Worm (Caenorhabditis elegans): ENCODE measurements around the gene F54B11.11.

Gene F54B11.11

DNA sequence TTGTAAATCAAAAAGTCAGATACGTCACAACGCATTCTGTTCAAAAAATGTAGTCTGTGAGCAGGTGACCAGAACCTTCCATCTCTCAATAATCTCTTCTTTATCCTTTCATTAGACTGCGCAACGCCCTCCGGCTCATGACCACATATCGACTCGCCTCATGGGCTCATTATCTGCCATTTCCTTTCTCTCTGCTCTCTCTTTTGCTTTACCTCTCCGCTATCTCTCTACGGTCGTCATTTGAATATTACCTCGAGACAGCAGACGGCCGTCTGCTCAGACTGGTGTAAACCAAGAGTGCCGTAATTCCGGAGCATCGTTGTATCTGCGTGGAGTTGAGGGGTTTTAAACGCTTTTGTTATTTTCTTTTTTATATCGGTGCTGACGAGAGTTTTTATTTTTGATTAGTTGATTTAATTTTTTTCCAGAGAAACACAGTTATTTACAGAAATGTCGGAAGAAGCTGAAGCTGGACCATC lies 19.5 kb downstream of the F54B11.11 start, which contains the start of gene bra-1 (continued):
- TF ChIP-seq lsy-2 (tag; optimal IDR thresholded peaks at IDR 0.05) (peak; percentile 47 to 59), egl-13 (tag; optimal IDR thresholded peaks at IDR 0.05) (peak; percentile 86), elt-2 (tag; optimal IDR thresholded peaks at IDR 0.05) (no peak), ceh-8 (GFP tag; optimal IDR thresholded peaks at IDR 0.05) (peak; percentile 46), efl-1 (optimal IDR thresholded peaks at IDR 0.05) (peak; percentile 29 to 32), efl-1 (GFP tag; optimal IDR thresholded peaks at IDR 0.05 in 1 of 2) (peak; percentile 16 to 61), nhr-85 (tag) (no peak), F16B12.6 (tag; optimal IDR thresholded peaks at IDR 0.05) (no peak), isw-1 (GFP tag; IDR thresholded peaks at IDR 0.05) (peak; percentile 32), lin-14 (GFP tag; optimal IDR thresholded peaks at IDR 0.05) (peak; percentile 84), lin-13 (GFP tag; optimal IDR thresholded peaks at IDR 0.05) (peak; percentile 20), fkh-8 (tag; optimal IDR thresholded peaks at IDR 0.05) (peak; percentile 94), swsn-7 (tag; optimal IDR thresholded peaks at IDR 0.05) (peak; percentile 71), lin-15B (tag; optimal IDR thresholded peaks at IDR 0.05) (peak; percentile 12), dsc-1 (tag; optimal IDR thresholded peaks at IDR 0.05) (peak; percentile 90), nhr-47 (tag; optimal IDR thresholded peaks at IDR 0.05) (peak; percentile 86), rnt-1 (tag; optimal IDR thresholded peaks at IDR 0.05) (peak; percentile 12), fkh-10 (GFP tag; optimal IDR thresholded peaks at IDR 0.05) (peak; percentile 31), snpc-4 (tag; optimal IDR thresholded peaks at IDR 0.05) (peak; percentile 28), dpl-1 (GFP tag; optimal IDR thresholded peaks at IDR 0.05) (peak in 2 of 3 experiments; percentile 26 to 54), alr-1 (tag; optimal IDR thresholded peaks at IDR 0.05; ENCODE audit: borderline replicate concordance) (no peak), xbp-1 (tag; optimal IDR thresholded peaks at IDR 0.05) (peak; percentile 59), nhr-77 (tag; optimal IDR thresholded peaks at IDR 0.05) (peak; percentile 23), ces-1 (GFP tag; optimal IDR thresholded peaks at IDR 0.05) (no peak), ceh-88 (GFP tag; IDR thresholded peaks at IDR 0.05) (peak; percentile 9; the same call in 1 of the 2 replicates)

DNA sequence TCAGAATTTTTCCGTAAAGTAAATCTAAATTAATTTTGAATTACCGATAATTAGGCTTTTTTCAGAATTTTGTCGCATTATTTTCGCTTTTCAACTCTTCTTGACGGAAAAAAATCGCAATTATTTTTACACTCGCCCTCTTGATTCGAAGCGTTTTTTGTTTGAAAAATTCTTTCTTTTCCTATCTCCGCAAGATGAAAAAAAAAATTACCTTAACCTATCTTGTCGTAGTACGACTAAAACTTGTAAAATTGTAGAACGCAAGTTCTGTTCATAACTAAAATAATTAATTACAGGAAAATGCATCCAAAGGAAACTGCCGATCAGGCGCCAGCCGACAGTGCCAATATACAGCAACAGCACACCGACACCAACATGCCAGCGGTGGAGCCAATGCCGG lies 21.6 kb downstream of the F54B11.11 start, which contains the start of gene F54B11.7:
F54B11.7 (plus strand) TSS at position 301 of the 400 bp plus-strand sequence.
- TF ChIP-seq C16A3.4 (tag; optimal IDR thresholded peaks at IDR 0.05) (no peak), nhr-84 (tag; optimal IDR thresholded peaks at IDR 0.05) (no peak), nhr-76 (tag; optimal IDR thresholded peaks at IDR 0.05) (no peak), efl-1 (optimal IDR thresholded peaks at IDR 0.05) (no peak), efl-1 (GFP tag; optimal IDR thresholded peaks at IDR 0.05 in 1 of 2) (no peak), lin-39 (tag; optimal IDR thresholded peaks at IDR 0.05) (no peak), ztf-11 (tag; optimal IDR thresholded peaks at IDR 0.05) (no peak), ama-1 (optimal IDR thresholded peaks at IDR 0.05) (no peak), dpl-1 (GFP tag; optimal IDR thresholded peaks at IDR 0.05) (no peak), lin-13 (GFP tag; optimal IDR thresholded peaks at IDR 0.05) (no peak), lin-14 (GFP tag; optimal IDR thresholded peaks at IDR 0.05) (no peak), nhr-71 (tag; optimal IDR thresholded peaks at IDR 0.05) (no peak), pag-3 (tag; optimal IDR thresholded peaks at IDR 0.05; ENCODE audit: borderline replicate concordance, insufficient read depth) (no peak), nhr-85 (tag) (no peak), nhr-90 (tag; optimal IDR thresholded peaks at IDR 0.05; ENCODE audit: poor library complexity) (no peak), C04F5.9 (tag; optimal IDR thresholded peaks at IDR 0.05) (no peak)

DNA sequence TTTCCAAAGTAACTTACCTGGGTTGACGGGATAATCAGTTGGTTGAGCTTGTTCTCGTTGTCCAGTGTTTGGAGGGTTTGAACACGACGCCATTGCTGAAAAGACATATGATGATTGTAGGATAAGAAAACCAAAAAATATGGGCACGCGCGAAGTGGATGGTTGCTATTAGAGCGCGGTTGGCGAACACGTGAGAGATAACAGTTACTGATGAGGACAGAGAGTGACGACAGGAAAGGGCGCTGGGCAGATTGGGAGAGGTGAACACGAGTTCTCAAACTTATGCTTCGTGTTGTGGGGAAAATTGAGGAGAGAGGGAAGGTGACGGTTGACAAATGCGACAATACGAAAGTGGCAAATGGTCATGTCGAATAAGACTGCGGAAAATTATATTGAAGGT lies 25.2 kb downstream of the F54B11.11 start, which contains the start of gene F54B11.8:
F54B11.8 (minus strand) TSS at position 101 of the 400 bp plus-strand sequence.
- TF ChIP-seq efl-3 (GFP tag; optimal IDR thresholded peaks at IDR 0.05) (no peak), nhr-77 (tag; optimal IDR thresholded peaks at IDR 0.05) (no peak), elt-2 (tag; optimal IDR thresholded peaks at IDR 0.05) (no peak), vab-15 (tag; optimal IDR thresholded peaks at IDR 0.05) (no peak), unc-62 (GFP tag; optimal IDR thresholded peaks at IDR 0.05) (no peak), sptf-1 (tag; optimal IDR thresholded peaks at IDR 0.05) (no peak), zag-1 (tag; optimal IDR thresholded peaks at IDR 0.05) (no peak), tlp-1 (tag; optimal IDR thresholded peaks at IDR 0.05) (no peak), nhr-85 (tag) (no peak), ets-5 (GFP tag; IDR thresholded peaks at IDR 0.05) (no peak), lsy-2 (tag; optimal IDR thresholded peaks at IDR 0.05) (no peak), lin-14 (GFP tag; optimal IDR thresholded peaks at IDR 0.05) (no peak), aly-2 (tag; optimal IDR thresholded peaks at IDR 0.05) (no peak), mab-9 (GFP tag; IDR thresholded peaks at IDR 0.05) (no peak), snu-23 (GFP tag; optimal IDR thresholded peaks at IDR 0.05) (no peak), pag-3 (tag; optimal IDR thresholded peaks at IDR 0.05; ENCODE audit: borderline replicate concordance, insufficient read depth) (no peak), irx-1 (tag; optimal IDR thresholded peaks at IDR 0.05) (no peak)
